Fruit fly (Drosophila melanogaster) whole organism, prepupa: ENCODE data around the gene UQCR-14.

ENCODE experiments used
- CG11294 ChIP-seq: fragments of 200-800 bp; sonication (Bioruptor generic); IDR thresholded peaks from 2 replicates; pipeline ENCODE4 v1.3.6; 2022; ENCODE audit warnings: missing biosample characterization, missing genetic modification characterization
- CG11762 ChIP-seq: fragments of 200-800 bp; sonication (Bioruptor generic); optimal IDR thresholded peaks from 3 replicates; lab custom pipeline; 2016; ENCODE audit warnings: missing biosample characterization, missing genetic modification characterization; ENCODE audit not compliant: insufficient read depth
- CG11902 ChIP-seq: fragments of 200-800 bp; sonication (Bioruptor generic); optimal IDR thresholded peaks from 3 replicates; lab custom pipeline; 2016; ENCODE audit warnings: missing biosample characterization, missing genetic modification characterization
- CG1621 ChIP-seq: fragments of 200-800 bp; sonication (Bioruptor generic); optimal IDR thresholded peaks from 3 replicates; lab custom pipeline; 2018; ENCODE audit warnings: missing biosample characterization, mild to moderate bottlenecking, missing genetic modification characterization
- CG16779 ChIP-seq: fragments of 200-800 bp; sonication (Bioruptor generic); optimal IDR thresholded peaks from 3 replicates; lab custom pipeline; 2017; ENCODE audit warnings: missing biosample characterization, mild to moderate bottlenecking, missing genetic modification characterization
- CG3032 ChIP-seq: fragments of 200-800 bp; optimal IDR thresholded peaks from 2 replicates; lab custom pipeline; 2019; ENCODE audit warnings: missing biosample characterization, mild to moderate bottlenecking, missing genetic modification characterization, moderate library complexity
- CG34406 ChIP-seq: fragments of 200-800 bp; sonication (Bioruptor generic); optimal IDR thresholded peaks from 3 replicates; lab custom pipeline; 2016; ENCODE audit warnings: missing biosample characterization, missing genetic modification characterization
- CG3919 ChIP-seq: fragments of 200-800 bp; sonication (Bioruptor generic); optimal IDR thresholded peaks from 3 replicates; lab custom pipeline; 2016; ENCODE audit warnings: missing biosample characterization, missing genetic modification characterization
- CG6276 ChIP-seq: fragments of 200-800 bp; sonication (Bioruptor generic); optimal IDR thresholded peaks from 2 replicates; lab custom pipeline; 2017; ENCODE audit warnings: missing biosample characterization, mild to moderate bottlenecking, missing genetic modification characterization
- CG6792 ChIP-seq: fragments of 200-800 bp; sonication (Bioruptor generic); optimal IDR thresholded peaks from 3 replicates; lab custom pipeline; 2016; ENCODE audit warnings: missing biosample characterization, missing genetic modification characterization
- CG6808 ChIP-seq: fragments of 200-800 bp; sonication (Bioruptor generic); optimal IDR thresholded peaks from 3 replicates; lab custom pipeline; 2017; ENCODE audit warnings: missing biosample characterization, missing genetic modification characterization, mild to moderate bottlenecking, moderate library complexity, missing genetic modification reagents
- CG7368 ChIP-seq: fragments of 200-800 bp; sonication (Bioruptor generic); optimal IDR thresholded peaks from 3 replicates; lab custom pipeline; 2016; ENCODE audit warnings: missing biosample characterization, missing genetic modification characterization
- CG8119 ChIP-seq: fragments of 200-800 bp; sonication (Bioruptor generic); IDR thresholded peaks from 3 replicates; pipeline ENCODE4 v1.3.6; 2022; ENCODE audit warnings: missing biosample characterization, missing genetic modification characterization
- CG8319 ChIP-seq: fragments of 200-800 bp; sonication (Bioruptor generic); optimal IDR thresholded peaks from 3 replicates; lab custom pipeline; 2016; ENCODE audit warnings: missing biosample characterization, missing genetic modification characterization
- CG8632 ChIP-seq: fragments of 200-800 bp; sonication (Bioruptor generic); optimal IDR thresholded peaks from 3 replicates; lab custom pipeline; 2016; ENCODE audit warnings: missing biosample characterization, missing genetic modification characterization
- Eip75B ChIP-seq: fragments of 200-800 bp; sonication (Bioruptor generic); optimal IDR thresholded peaks from 3 replicates; lab custom pipeline; 2016; ENCODE audit warnings: missing biosample characterization, missing genetic modification characterization
- Eip78C ChIP-seq: fragments of 200-800 bp; sonication (Bioruptor generic); peaks from one replicate; lab custom pipeline; 2016; ENCODE audit warnings: missing biosample characterization, missing genetic modification characterization
- Eip93F ChIP-seq: fragments of 200-800 bp; sonication (Bioruptor generic); optimal IDR thresholded peaks from 2 replicates; lab custom pipeline; 2016; ENCODE audit warnings: missing biosample characterization, mild to moderate bottlenecking, missing genetic modification characterization
- Ets21C ChIP-seq: fragments of 200-800 bp; sonication (Bioruptor generic); optimal IDR thresholded peaks from 3 replicates; lab custom pipeline; 2016; ENCODE audit warnings: missing biosample characterization, missing genetic modification characterization
- Ets96B ChIP-seq: fragments of 200-800 bp; optimal IDR thresholded peaks from 2 replicates; lab custom pipeline; 2019; ENCODE audit warnings: missing biosample characterization, mild to moderate bottlenecking, missing genetic modification characterization, moderate library complexity
- Hr38 ChIP-seq: sonication (Bioruptor generic); optimal IDR thresholded peaks from 2 replicates; lab custom pipeline; 2016; ENCODE audit warnings: missing biosample characterization, missing genetic modification characterization
- Hr39 ChIP-seq: fragments of 200-800 bp; sonication (Bioruptor generic); optimal IDR thresholded peaks from 2 replicates; lab custom pipeline; 2016; ENCODE audit warnings: missing biosample characterization, missing genetic modification characterization
- Hr4 ChIP-seq: fragments of 200-800 bp; sonication (Bioruptor generic); optimal IDR thresholded peaks from 3 replicates; lab custom pipeline; 2016; ENCODE audit warnings: missing biosample characterization, missing genetic modification characterization
- Met ChIP-seq: fragments of 200-800 bp; sonication (Bioruptor generic); optimal IDR thresholded peaks from 3 replicates; lab custom pipeline; 2016; ENCODE audit warnings: missing biosample characterization, missing genetic modification characterization
- Smox ChIP-seq: fragments of 200-800 bp; sonication (Bioruptor generic); optimal IDR thresholded peaks from 3 replicates; lab custom pipeline; 2016; ENCODE audit warnings: missing biosample characterization, missing genetic modification characterization
- Sox102F ChIP-seq: fragments of 200-800 bp; sonication (Bioruptor generic); optimal IDR thresholded peaks from 2 replicates; lab custom pipeline; 2016; ENCODE audit warnings: missing biosample characterization, mild to moderate bottlenecking, missing genetic modification characterization
- Sox14 ChIP-seq: fragments of 200-800 bp; sonication (Bioruptor generic); optimal IDR thresholded peaks from 3 replicates; lab custom pipeline; 2016; ENCODE audit warnings: missing biosample characterization, missing genetic modification characterization
- Sox15 ChIP-seq: fragments of 200-800 bp; sonication (Bioruptor generic); optimal IDR thresholded peaks from 3 replicates; lab custom pipeline; 2016; ENCODE audit warnings: missing biosample characterization, missing genetic modification characterization
- achi ChIP-seq: fragments of 200-800 bp; sonication (Bioruptor generic); optimal IDR thresholded peaks from 3 replicates; lab custom pipeline; 2016; ENCODE audit warnings: missing biosample characterization, missing genetic modification characterization
- cyc ChIP-seq: fragments of 200-800 bp; sonication (Bioruptor generic); optimal IDR thresholded peaks from 3 replicates; lab custom pipeline; 2016; ENCODE audit warnings: missing biosample characterization, missing genetic modification characterization
- dac ChIP-seq: fragments of 200-800 bp; sonication (Bioruptor generic); optimal IDR thresholded peaks from 2 replicates; lab custom pipeline; 2017; ENCODE audit warnings: missing biosample characterization, mild to moderate bottlenecking, missing genetic modification characterization
- eg ChIP-seq: fragments of 200-800 bp; sonication (Bioruptor generic); IDR thresholded peaks from 3 replicates; pipeline ENCODE4 v1.3.6; 2022; ENCODE audit warnings: missing biosample characterization, missing genetic modification characterization
- esn ChIP-seq: fragments of 200-800 bp; sonication (Bioruptor generic); optimal IDR thresholded peaks from 2 replicates; lab custom pipeline; 2016; ENCODE audit warnings: missing biosample characterization, mild to moderate bottlenecking, missing genetic modification characterization, moderate library complexity
- fd59A ChIP-seq: fragments of 200-800 bp; sonication (Bioruptor generic); optimal IDR thresholded peaks from 2 replicates; lab custom pipeline; 2017; ENCODE audit warnings: missing biosample characterization, mild to moderate bottlenecking, missing genetic modification characterization, missing genetic modification reagents
- fd85E ChIP-seq: fragments of 200-800 bp; sonication (Bioruptor generic); optimal IDR thresholded peaks from 3 replicates; lab custom pipeline; 2016; ENCODE audit warnings: missing biosample characterization, missing genetic modification characterization
- fkh ChIP-seq: fragments of 200-800 bp; sonication (Bioruptor generic); optimal IDR thresholded peaks from 3 replicates; lab custom pipeline; 2017; ENCODE audit warnings: missing biosample characterization, mild to moderate bottlenecking, missing genetic modification characterization, moderate library complexity
- lz ChIP-seq: fragments of 200-800 bp; sonication (Bioruptor generic); optimal IDR thresholded peaks from 3 replicates; lab custom pipeline; 2016; ENCODE audit warnings: missing biosample characterization, missing genetic modification characterization
- net ChIP-seq: fragments of 200-800 bp; sonication (Bioruptor generic); optimal IDR thresholded peaks from 3 replicates; lab custom pipeline; 2016; ENCODE audit warnings: missing biosample characterization, missing genetic modification characterization
- pdm3 ChIP-seq: fragments of 200-800 bp; sonication (Bioruptor generic); optimal IDR thresholded peaks from 3 replicates; lab custom pipeline; 2016; ENCODE audit warnings: missing biosample characterization, missing genetic modification characterization
- salr ChIP-seq, 2 experiments: fragments of 200-800 bp; sonication (Bioruptor generic); optimal IDR thresholded peaks; 3 replicates each; lab custom pipeline; 2016 to 2018; ENCODE audit warnings: missing biosample characterization in 2 of 2, missing genetic modification characterization in 2 of 2, mild to moderate bottlenecking in 1 of 2
- ss ChIP-seq, 2 experiments: fragments of 200-800 bp; sonication (Bioruptor generic); optimal IDR thresholded peaks; 2 replicates in 1 of 2; 3 replicates in 1 of 2; lab custom pipeline; 2017 to 2018; ENCODE audit warnings: mild to moderate bottlenecking in 2 of 2, missing biosample characterization in 2 of 2, missing genetic modification characterization in 2 of 2, moderate library complexity in 1 of 2
- svp ChIP-seq: fragments of 200-800 bp; sonication (Bioruptor generic); peaks from one replicate; lab custom pipeline; 2016; ENCODE audit warnings: missing biosample characterization, missing genetic modification characterization
- topi ChIP-seq: fragments of 200-800 bp; sonication (Bioruptor generic); optimal IDR thresholded peaks from 3 replicates; lab custom pipeline; 2016; ENCODE audit warnings: missing biosample characterization, missing genetic modification characterization
- vri ChIP-seq: fragments of 200-800 bp; sonication (Bioruptor generic); optimal IDR thresholded peaks from 3 replicates; lab custom pipeline; 2016; ENCODE audit warnings: missing biosample characterization, mild to moderate bottlenecking, missing genetic modification characterization

Gene UQCR-14

DNA sequence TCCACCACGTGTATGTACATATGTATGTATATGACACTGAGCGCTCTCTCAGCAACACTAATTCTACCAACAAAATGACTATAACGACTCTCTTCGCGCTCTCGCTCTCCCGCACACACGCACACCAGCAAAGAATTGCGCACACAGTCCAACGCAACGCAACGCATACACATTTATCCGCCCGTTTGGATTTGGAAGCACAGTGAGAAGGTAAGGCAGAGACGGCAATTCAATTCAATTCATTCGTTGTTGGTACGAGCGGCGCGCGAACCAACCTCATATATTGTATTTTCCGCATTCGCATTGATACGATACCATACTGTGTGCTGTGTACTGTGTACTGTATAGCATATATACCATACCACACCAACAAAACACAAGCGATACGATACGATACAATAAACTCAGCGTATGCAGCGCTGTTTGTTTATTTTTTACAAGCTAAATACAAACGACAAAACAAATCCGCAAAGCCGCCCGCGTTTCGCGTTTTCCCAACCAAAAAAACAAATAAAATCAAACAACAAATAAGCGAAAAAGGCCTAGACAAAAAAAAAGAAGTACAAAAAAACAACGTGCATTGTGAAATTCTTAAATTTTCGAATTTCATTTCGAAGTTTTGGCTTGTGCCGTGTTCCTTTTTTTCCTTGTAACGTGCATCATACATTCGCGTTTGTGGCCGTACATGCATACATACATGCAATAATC, 47.5 kb downstream of the UQCR-14 start, which contains the start of the genes CG9921 and Dsp1 (continued):
- TF ChIP-seq Sox14 (no peak), lz (GFP tag; lab: Kevin White, UChicago) (no peak), cyc (GFP tag; lab: Kevin White, UChicago) (no peak), Hr39 (GFP tag; lab: Kevin White, UChicago) (no peak), vri (peak; percentile 30), CG7368 (GFP tag; lab: Kevin White, UChicago) (no peak), CG3032 (tag; lab: Kevin White, UChicago) (no peak), Hr38 (no peak), CG6276 (GFP tag; lab: Kevin White, UChicago) (no peak), eg (GFP tag; lab: Robert Waterston, UW) (peak; percentile 47; the same call in 2 of the 3 replicates), CG16779 (tag; lab: Kevin White, UChicago) (no peak), achi (GFP tag; lab: Kevin White, UChicago) (peak; percentile 1)

DNA sequence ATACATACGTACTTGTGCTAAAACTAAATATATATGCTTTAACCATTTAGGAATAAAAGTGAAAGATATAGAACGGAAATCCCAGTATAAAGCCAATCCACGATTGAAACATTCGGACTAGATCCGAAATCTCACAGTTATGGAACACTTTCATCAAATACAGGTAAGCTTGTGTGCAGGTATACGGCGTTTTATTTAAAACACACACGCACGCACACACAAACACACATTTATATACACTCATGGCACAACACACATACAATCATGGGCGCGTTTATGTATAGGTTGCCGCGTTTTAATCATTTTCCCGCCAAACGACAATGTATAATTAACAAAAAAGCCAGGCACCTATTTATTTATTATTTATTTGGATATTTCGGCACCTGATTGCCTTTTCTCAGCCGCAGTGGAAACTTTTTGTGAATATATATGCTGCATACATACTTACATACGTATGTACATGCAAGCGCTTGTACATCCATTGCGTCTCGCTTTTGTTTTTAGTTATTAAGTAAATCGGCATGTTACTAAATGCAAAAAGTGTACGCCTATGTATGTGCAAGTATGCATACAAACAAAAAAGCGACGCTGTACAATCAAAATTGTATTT, 48.3 kb downstream of the UQCR-14 start:
- TF ChIP-seq svp (GFP tag; lab: Kevin White, UChicago) (peak; percentile 51), Sox102F (GFP tag; lab: Kevin White, UChicago) (no peak), Met (GFP tag; lab: Kevin White, UChicago) (no peak)

DNA sequence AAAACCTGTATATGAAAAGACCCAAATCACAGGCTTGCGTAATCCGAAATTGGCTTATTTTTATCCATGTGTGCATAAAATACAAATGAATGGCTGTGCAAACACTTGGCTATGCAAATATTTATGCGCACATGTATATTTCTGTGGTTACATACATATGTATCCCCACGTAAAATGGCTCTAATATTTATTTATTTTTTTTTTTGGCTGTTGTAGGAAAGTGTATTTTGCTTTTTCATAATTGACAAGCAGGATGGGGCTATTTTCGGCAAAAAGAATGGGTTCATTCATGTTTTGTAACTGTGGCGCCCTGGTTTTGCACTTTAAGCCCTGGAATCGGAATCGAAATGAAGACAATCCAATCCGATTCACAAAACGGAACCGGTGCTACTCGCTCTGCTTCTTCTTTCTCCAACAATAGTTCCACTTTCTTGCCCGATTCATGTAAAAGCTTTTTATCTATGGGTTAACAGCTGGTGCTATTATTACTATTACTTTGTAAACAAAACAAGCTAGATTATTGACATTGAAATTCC, 49.1 kb downstream of the UQCR-14 start:
- TF ChIP-seq fd59A (GFP tag; lab: Kevin White, UChicago), result peak; percentile 35
- peak; percentile 45 for TF ChIP-seq CG11902 (GFP tag; lab: Kevin White, UChicago)
- TF ChIP-seq CG16779 (tag; lab: Kevin White, UChicago), result peak; percentile 51
- TF ChIP-seq Eip78C (GFP tag; lab: Kevin White, UChicago), result peak; percentile 91
- TF ChIP-seq net (GFP tag; lab: Kevin White, UChicago), result peak; percentile 84
- TF ChIP-seq CG1621 (tag; lab: Kevin White, UChicago), result no peak
- TF ChIP-seq Eip93F (GFP tag; lab: Kevin White, UChicago), result peak; percentile 20
- peak; percentile 39 for TF ChIP-seq CG6808 (GFP tag; lab: Kevin White, UChicago)
- peak; percentile 75 for TF ChIP-seq topi (GFP tag; lab: Kevin White, UChicago)
- TF ChIP-seq CG3919 (GFP tag; lab: Kevin White, UChicago), result peak; percentile 84
- peak; percentile 73 for TF ChIP-seq CG7368 (GFP tag; lab: Kevin White, UChicago)
- peak; percentile 48 for TF ChIP-seq Ets96B (tag; lab: Kevin White, UChicago)
- TF ChIP-seq Hr38, result no peak
- TF ChIP-seq ss (GFP tag; optimal IDR thresholded peaks at IDR 0.05; lab: Kevin White, UChicago), result peak; percentile 25 to 62
- TF ChIP-seq Eip75B (GFP tag; lab: Kevin White, UChicago), result peak; percentile 76
- peak; percentile 79 for TF ChIP-seq Sox14
- peak; percentile 71 for TF ChIP-seq cyc (GFP tag; lab: Kevin White, UChicago)
- TF ChIP-seq CG6792 (GFP tag; lab: Kevin White, UChicago), result peak; percentile 62
- TF ChIP-seq CG11762 (GFP tag; lab: Kevin White, UChicago), result peak; percentile 80
- TF ChIP-seq CG34406 (GFP tag; lab: Kevin White, UChicago), result peak; percentile 71
- TF ChIP-seq CG11294 (GFP tag; lab: Robert Waterston, UW), result peak; percentile 68
- TF ChIP-seq CG3032 (tag; lab: Kevin White, UChicago), result peak; percentile 47
- TF ChIP-seq Sox15, result peak; percentile 64
- TF ChIP-seq Ets21C, result peak; percentile 70
- TF ChIP-seq lz (GFP tag; lab: Kevin White, UChicago), result peak; percentile 77
- TF ChIP-seq CG8119 (GFP tag; lab: Robert Waterston, UW), result peak; percentile 82
- TF ChIP-seq Met (GFP tag; lab: Kevin White, UChicago), result peak; percentile 79
- TF ChIP-seq Smox (GFP tag; lab: Kevin White, UChicago), result peak; percentile 73
- peak; percentile 59 for TF ChIP-seq fkh (GFP tag; lab: Kevin White, UChicago)
- peak; percentile 35 to 81 for TF ChIP-seq salr (GFP tag; optimal IDR thresholded peaks at IDR 0.05; lab: Kevin White, UChicago)
- peak; percentile 84 for TF ChIP-seq pdm3
- TF ChIP-seq fd85E (GFP tag; lab: Kevin White, UChicago), result peak; percentile 66
- TF ChIP-seq CG8319 (GFP tag; lab: Kevin White, UChicago), result peak; percentile 62
- TF ChIP-seq CG6276 (GFP tag; lab: Kevin White, UChicago), result no peak
- TF ChIP-seq vri, result peak; percentile 67
- peak; percentile 69 for TF ChIP-seq dac (GFP tag; lab: Kevin White, UChicago)
- TF ChIP-seq CG8632, result peak; percentile 76
- peak; percentile 80 for TF ChIP-seq esn
- TF ChIP-seq Hr4 (GFP tag; lab: Kevin White, UChicago), result peak; percentile 74
